Worm (Caenorhabditis elegans) whole organism, midembryonic: Measurements from ENCODE around the gene clec-86.

ENCODE experiments used
- T22C8.4 ChIP-seq: fragments of 200-800 bp; sonication (Bioruptor generic); IDR thresholded peaks from 2 replicates; pipeline ENCODE4 v1.3.6; 2022; ENCODE audit warnings: missing genetic modification characterization, missing compliant biosample characterization
- cog-1 ChIP-seq: sonication (generic microtip); optimal IDR thresholded peaks from 2 replicates; lab custom pipeline; 2016; ENCODE audit warnings: missing genetic modification characterization, missing compliant biosample characterization
- flt-1 ChIP-seq: fragments of 200-800 bp; sonication (Bioruptor generic); IDR thresholded peaks from 2 replicates; pipeline ENCODE4 v1.3.6; 2022; ENCODE audit warnings: missing genetic modification characterization, missing compliant biosample characterization
- klf-2 ChIP-seq: fragments of 200-800 bp; sonication (Bioruptor generic); conservative IDR thresholded peaks from 2 replicates; pipeline ENCODE4 v1.3.6; 2022; ENCODE audit warnings: missing genetic modification reagents, missing genetic modification characterization, missing compliant biosample characterization
- med-1 ChIP-seq: sonication (generic microtip); optimal IDR thresholded peaks from 2 replicates; lab custom pipeline; 2017; ENCODE audit warnings: missing genetic modification characterization, mild to moderate bottlenecking, missing compliant biosample characterization, antibody characterized with exemption, missing genetic modification reagents; ENCODE audit not compliant: insufficient read depth
- ref-1 ChIP-seq: fragments of 200-800 bp; sonication (Bioruptor generic); conservative IDR thresholded peaks from 2 replicates; pipeline ENCODE4 v1.3.6; 2022; ENCODE audit warnings: missing genetic modification reagents, missing genetic modification characterization, missing compliant biosample characterization
- tab-1 ChIP-seq: fragments of 200-800 bp; sonication (Bioruptor generic); IDR thresholded peaks from 2 replicates; pipeline ENCODE4 v1.3.6; 2022; ENCODE audit warnings: missing genetic modification characterization, missing compliant biosample characterization
- ztf-23 ChIP-seq: fragments of 200-800 bp; sonication (Bioruptor generic); IDR thresholded peaks from 2 replicates; pipeline ENCODE4 v1.3.6; 2022; ENCODE audit warnings: missing genetic modification reagents, missing genetic modification characterization, missing compliant biosample characterization
- ztf-29 ChIP-seq: fragments of 200-800 bp; sonication (Bioruptor generic); IDR thresholded peaks from 2 replicates; pipeline ENCODE4 v1.3.6; 2022; ENCODE audit warnings: missing genetic modification reagents, missing genetic modification characterization, missing compliant biosample characterization

Gene clec-86

DNA sequence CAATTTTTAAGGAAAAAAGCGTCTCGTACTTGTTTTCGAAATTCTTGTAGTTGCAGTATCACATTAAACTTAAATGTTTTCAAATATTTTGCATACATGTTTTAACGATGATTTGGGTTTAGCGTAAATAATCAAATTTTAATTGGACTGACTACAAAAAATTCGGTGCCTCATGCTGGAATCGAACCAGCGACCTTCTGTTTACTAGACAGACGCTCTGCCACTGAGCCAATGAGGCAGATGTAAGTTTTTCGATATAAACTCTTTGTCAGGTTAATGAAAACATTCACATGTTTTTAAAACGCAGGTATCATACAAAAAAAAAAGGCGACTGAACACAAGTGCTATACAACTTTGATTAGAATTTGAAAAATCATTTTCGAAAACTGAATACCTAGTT lies 37.1 kb downstream of the clec-86 start:
- no peak for TF ChIP-seq T22C8.4 (GFP tag; lab: Robert Waterston, UW)
- TF ChIP-seq med-1: no peak
- TF ChIP-seq ztf-23 (GFP tag; lab: Robert Waterston, UW): no peak
- no peak for TF ChIP-seq cog-1 (tag; lab: Kevin White, UChicago)

DNA sequence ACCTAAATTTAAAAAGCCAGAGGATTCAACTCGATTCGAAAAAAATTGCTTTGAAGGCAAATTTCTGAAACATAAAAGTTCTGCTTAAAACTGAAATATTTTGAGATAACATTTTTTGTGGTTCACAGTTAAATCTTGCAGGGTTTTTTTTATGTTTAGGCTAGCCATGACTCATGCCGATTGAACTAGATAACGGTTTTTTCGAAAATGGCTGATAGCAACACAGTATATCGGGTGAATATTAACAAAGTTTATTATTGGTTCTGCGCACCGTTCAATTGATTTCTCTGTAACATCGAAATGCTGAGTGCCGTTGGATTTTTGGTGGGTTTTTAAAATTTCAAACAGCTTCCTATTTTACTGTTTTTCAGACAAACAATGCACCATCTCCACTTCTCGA lies 37.7 kb downstream of the clec-86 start, which contains the start of gene F43E12.1:
Gene F43E12.1 (plus strand): TSS at position 301 of the 400 bp plus-strand sequence.
- TF ChIP-seq ztf-29 (GFP tag; lab: Robert Waterston, UW): no peak

DNA sequence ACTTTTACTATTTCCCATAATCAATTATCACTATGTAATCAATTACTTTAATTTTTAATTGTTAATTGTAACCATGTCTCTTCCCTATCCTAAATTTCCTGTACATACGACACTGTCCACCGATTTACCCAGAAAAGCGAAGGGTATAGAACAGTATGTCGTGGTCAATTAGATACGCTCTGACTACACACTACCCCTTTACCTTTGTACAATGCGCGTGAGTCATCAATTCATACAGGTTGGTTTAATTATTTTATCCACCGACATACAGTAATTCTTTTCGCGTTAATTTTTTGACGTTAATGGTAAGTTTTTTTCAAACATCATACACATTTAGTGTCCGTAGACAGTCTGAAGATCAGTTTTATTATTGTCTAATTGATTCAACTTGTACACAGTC lies 42.0 kb downstream of the clec-86 start:
- TF ChIP-seq ztf-29 (GFP tag; lab: Robert Waterston, UW) (no peak), tab-1 (no peak), T22C8.4 (GFP tag; lab: Robert Waterston, UW) (no peak), ref-1 (GFP tag; lab: Robert Waterston, UW) (no peak), flt-1 (GFP tag; lab: Robert Waterston, UW) (no peak), klf-2 (GFP tag; lab: Robert Waterston, UW) (no peak), cog-1 (tag; lab: Kevin White, UChicago) (no peak), ztf-23 (GFP tag; lab: Robert Waterston, UW) (no peak; the same call in 1 of the 2 replicates), med-1 (no peak)

DNA sequence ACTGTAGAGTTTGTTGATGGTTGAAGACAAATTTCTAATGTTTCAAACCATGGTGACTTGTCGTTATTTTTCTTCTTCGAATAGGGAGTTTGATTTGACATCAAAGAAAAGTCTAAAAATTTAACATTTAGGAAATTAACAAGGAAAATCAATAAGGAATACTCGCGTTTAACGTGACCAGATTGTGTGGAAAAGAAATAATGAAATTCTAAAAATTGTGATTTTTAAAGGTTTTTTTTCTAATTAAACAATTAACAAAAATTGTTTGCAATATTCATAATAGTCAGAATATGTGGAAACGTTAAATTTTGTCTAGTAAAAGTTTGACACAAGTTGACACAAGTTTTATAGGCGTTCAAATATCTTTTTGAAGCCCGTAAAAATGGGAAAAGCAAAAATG lies 47.9 kb downstream of the clec-86 start, which contains the start of gene C55B6.4:
Gene C55B6.4 (minus strand): TSS at position 101 of the 400 bp plus-strand sequence.
- TF ChIP-seq flt-1 (GFP tag; lab: Robert Waterston, UW) (no peak), T22C8.4 (GFP tag; lab: Robert Waterston, UW) (no peak), ref-1 (GFP tag; lab: Robert Waterston, UW) (no peak), klf-2 (GFP tag; lab: Robert Waterston, UW) (no peak), cog-1 (tag; lab: Kevin White, UChicago) (no peak), ztf-23 (GFP tag; lab: Robert Waterston, UW) (no peak), med-1 (no peak), tab-1 (no peak), ztf-29 (GFP tag; lab: Robert Waterston, UW) (no peak)
